Fruit fly (Drosophila melanogaster) whole organism, embryonic: ENCODE results near the gene CG7974.

Source experiments
- CG11085 ChIP-seq: fragments of 200-800 bp; sonication (Bioruptor generic); IDR thresholded peaks from 2 replicates; pipeline ENCODE4 v1.3.6; 2022; ENCODE audit warnings: missing biosample characterization, missing genetic modification characterization
- CG15601 ChIP-seq: fragments of 200-800 bp; sonication (Bioruptor generic); optimal IDR thresholded peaks from 3 replicates; lab custom pipeline; 2019; ENCODE audit warnings: missing biosample characterization, mild to moderate bottlenecking, missing genetic modification characterization, moderate library complexity
- Sin3A ChIP-seq: fragments of >200 bp; optimal IDR thresholded peaks from 2 replicates; lab custom pipeline; 2018
- bigmax ChIP-seq: fragments of 200-800 bp; sonication (Bioruptor generic); optimal IDR thresholded peaks from 2 replicates; lab custom pipeline; 2018; ENCODE audit warnings: missing biosample characterization, mild to moderate bottlenecking, missing genetic modification characterization
- klu ChIP-seq: fragments of 200-800 bp; sonication (Bioruptor generic); IDR thresholded peaks from 2 replicates; pipeline ENCODE4 v1.3.6; 2022; ENCODE audit warnings: missing biosample characterization, missing genetic modification characterization

DNA sequence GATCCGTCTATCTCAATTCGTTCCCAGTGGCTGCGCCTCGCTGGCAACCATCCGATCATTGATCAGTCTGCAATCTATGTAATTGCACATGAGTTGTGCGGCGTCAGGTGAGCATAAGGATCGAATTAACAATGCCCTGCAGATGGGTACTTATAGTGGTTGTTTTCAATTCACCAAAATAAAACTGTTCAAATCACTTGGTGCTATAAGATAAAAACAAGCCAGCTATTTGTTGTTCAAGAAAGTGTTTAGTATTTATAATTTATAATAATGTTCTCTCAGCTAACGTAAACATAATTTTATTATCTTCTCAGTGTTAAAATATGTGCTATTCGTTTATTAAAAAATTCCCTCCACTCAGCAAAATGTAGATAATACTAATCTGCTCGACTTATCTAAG lies 49.2 kb upstream of the CG7974 start, which contains the start of gene CG12105:
- TF ChIP-seq Sin3A (no peak), klu (GFP tag; lab: Robert Waterston, UW) (no peak), bigmax (GFP tag; lab: Kevin White, UChicago) (no peak), CG11085 (GFP tag; lab: Robert Waterston, UW) (no peak), CG15601 (no peak)
